Fruit fly (Drosophila melanogaster) whole organism, adult: ENCODE measurements around the gene CG15435.

Source experiments
- CG11617 ChIP-seq: fragments of 200-800 bp; sonication (Bioruptor generic); optimal IDR thresholded peaks from 2 replicates; lab custom pipeline; 2017; ENCODE audit warnings: mild to moderate bottlenecking, missing biosample characterization, missing genetic modification reagents, missing genetic modification characterization
- CG12768 ChIP-seq: fragments of 200-800 bp; sonication (Bioruptor generic); optimal IDR thresholded peaks from 2 replicates; lab custom pipeline; 2017; ENCODE audit warnings: missing biosample characterization, missing genetic modification characterization, mild to moderate bottlenecking, moderate library complexity, missing genetic modification reagents
- CG14711 ChIP-seq: fragments of 200-800 bp; sonication (Bioruptor generic); optimal IDR thresholded peaks from 2 replicates; lab custom pipeline; 2018; ENCODE audit warnings: missing biosample characterization, mild to moderate bottlenecking, missing genetic modification characterization, moderate library complexity
- CG1620 ChIP-seq: fragments of 200-800 bp; sonication (Bioruptor generic); optimal IDR thresholded peaks from 2 replicates; lab custom pipeline; 2016; ENCODE audit warnings: missing biosample characterization, missing genetic modification characterization
- CG33017 ChIP-seq: fragments of 200-800 bp; sonication (Bioruptor generic); optimal IDR thresholded peaks from 2 replicates; lab custom pipeline; 2018; ENCODE audit warnings: missing biosample characterization, mild to moderate bottlenecking, missing genetic modification characterization, moderate library complexity
- CG5204 ChIP-seq: fragments of 200-800 bp; sonication (Bioruptor generic); optimal IDR thresholded peaks from 2 replicates; lab custom pipeline; 2016; ENCODE audit warnings: missing biosample characterization, missing genetic modification characterization
- CG7045 ChIP-seq: fragments of 200-800 bp; sonication (Bioruptor generic); optimal IDR thresholded peaks from 2 replicates; lab custom pipeline; 2017; ENCODE audit warnings: missing biosample characterization, mild to moderate bottlenecking, missing genetic modification characterization
- CG7101 ChIP-seq: fragments of 200-800 bp; sonication (Bioruptor generic); optimal IDR thresholded peaks from 2 replicates; lab custom pipeline; 2018; ENCODE audit warnings: missing biosample characterization, mild to moderate bottlenecking, missing genetic modification characterization, moderate library complexity
- Clk ChIP-seq: fragments of 200-800 bp; sonication (Bioruptor generic); optimal IDR thresholded peaks from 2 replicates; lab custom pipeline; 2017; ENCODE audit warnings: missing biosample characterization, missing genetic modification characterization
- Crg-1 ChIP-seq: fragments of 200-800 bp; sonication (Bioruptor generic); optimal IDR thresholded peaks from 2 replicates; lab custom pipeline; 2016; ENCODE audit warnings: missing biosample characterization, missing genetic modification characterization
- Hr96 ChIP-seq: fragments of 200-800 bp; sonication (Bioruptor generic); optimal IDR thresholded peaks from 2 replicates; lab custom pipeline; 2016; ENCODE audit warnings: missing biosample characterization, missing genetic modification characterization
- Mnt ChIP-seq: fragments of 200-800 bp; sonication (Bioruptor generic); optimal IDR thresholded peaks from 2 replicates; lab custom pipeline; 2016; ENCODE audit warnings: missing biosample characterization, mild to moderate bottlenecking, missing genetic modification characterization
- bab1 ChIP-seq: fragments of 200-800 bp; sonication (Bioruptor generic); optimal IDR thresholded peaks from 3 replicates; lab custom pipeline; 2019; ENCODE audit warnings: missing biosample characterization, mild to moderate bottlenecking, missing genetic modification characterization, moderate library complexity
- cic ChIP-seq: fragments of 200-800 bp; sonication (Bioruptor generic); optimal IDR thresholded peaks from 2 replicates; lab custom pipeline; 2017; ENCODE audit warnings: missing biosample characterization, mild to moderate bottlenecking, missing genetic modification characterization, moderate library complexity
- cnc ChIP-seq, 2 experiments: fragments of >200 bp; optimal IDR thresholded peaks; 2 replicates each; lab custom pipeline; 2017
- kay ChIP-seq: fragments of 200-800 bp; sonication (Bioruptor generic); peaks from one replicate; lab custom pipeline; 2016; ENCODE audit warnings: missing biosample characterization, missing genetic modification characterization, borderline replicate concordance
- ovo ChIP-seq: fragments of 200-800 bp; sonication (Bioruptor generic); optimal IDR thresholded peaks from 2 replicates; lab custom pipeline; 2016; ENCODE audit warnings: missing biosample characterization, missing genetic modification characterization
- pad ChIP-seq: fragments of 200-800 bp; sonication (Bioruptor generic); optimal IDR thresholded peaks from 3 replicates; lab custom pipeline; 2017; ENCODE audit warnings: missing biosample characterization, missing genetic modification characterization, mild to moderate bottlenecking, moderate library complexity, missing genetic modification reagents
- tj ChIP-seq: fragments of 200-800 bp; sonication (Bioruptor generic); optimal IDR thresholded peaks from 3 replicates; lab custom pipeline; 2017; ENCODE audit warnings: missing biosample characterization, mild to moderate bottlenecking, missing genetic modification characterization, moderate library complexity
- toe ChIP-seq: fragments of 200-800 bp; sonication (Bioruptor generic); optimal IDR thresholded peaks from 2 replicates; lab custom pipeline; 2016; ENCODE audit warnings: missing biosample characterization, missing genetic modification characterization

The CG15435 gene

DNA sequence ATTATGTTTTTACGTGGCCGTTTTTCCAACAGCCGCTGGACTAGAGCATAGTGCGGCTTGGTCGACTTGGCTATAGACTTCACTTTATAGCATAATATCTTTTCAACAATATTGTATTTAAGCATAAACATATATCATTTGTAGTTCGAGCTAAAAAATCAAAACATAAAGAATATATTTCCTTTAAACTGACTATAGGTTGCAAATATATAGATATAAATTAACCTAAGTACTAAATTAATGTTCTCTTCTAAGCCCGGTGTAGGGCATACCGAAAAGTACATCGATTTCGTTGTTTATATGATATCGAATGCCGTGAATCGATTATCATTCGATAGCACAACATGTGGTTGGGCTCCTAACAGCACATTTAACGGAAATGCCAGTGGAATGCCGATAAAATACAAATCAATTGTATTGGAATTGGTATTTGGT is 10.9 kb upstream of the CG15435 start, which contains the start of gene MFS18:
TSS of gene MFS18 (minus strand) at position 54 of the 435 bp plus-strand sequence.
- TF ChIP-seq CG7101 (tag; lab: Kevin White, UChicago) (peak; percentile 94), tj (GFP tag; lab: Kevin White, UChicago) (peak; percentile 63), CG33017 (peak; percentile 93), CG14711 (tag; lab: Kevin White, UChicago) (peak; percentile 97), pad (GFP tag; lab: Kevin White, UChicago) (peak; percentile 76), kay (no peak), CG12768 (GFP tag; lab: Kevin White, UChicago) (peak; percentile 95), CG11617 (peak; percentile 90), Mnt (GFP tag; lab: Kevin White, UChicago) (peak; percentile 91), CG1620 (peak; percentile 58), ovo (peak; percentile 77), Hr96 (GFP tag; lab: Kevin White, UChicago) (no peak), cnc (optimal IDR thresholded peaks at IDR 0.05; lab: Kevin White, UChicago) (no peak), CG7045 (GFP tag; lab: Kevin White, UChicago) (peak; percentile 81), CG5204 (no peak), cic (peak; percentile 54), bab1 (GFP tag; lab: Kevin White, UChicago) (peak; percentile 96), toe (GFP tag; lab: Kevin White, UChicago) (no peak), Clk (GFP tag; lab: Kevin White, UChicago) (peak; percentile 58), Crg-1 (GFP tag; lab: Kevin White, UChicago) (peak; percentile 57)

DNA sequence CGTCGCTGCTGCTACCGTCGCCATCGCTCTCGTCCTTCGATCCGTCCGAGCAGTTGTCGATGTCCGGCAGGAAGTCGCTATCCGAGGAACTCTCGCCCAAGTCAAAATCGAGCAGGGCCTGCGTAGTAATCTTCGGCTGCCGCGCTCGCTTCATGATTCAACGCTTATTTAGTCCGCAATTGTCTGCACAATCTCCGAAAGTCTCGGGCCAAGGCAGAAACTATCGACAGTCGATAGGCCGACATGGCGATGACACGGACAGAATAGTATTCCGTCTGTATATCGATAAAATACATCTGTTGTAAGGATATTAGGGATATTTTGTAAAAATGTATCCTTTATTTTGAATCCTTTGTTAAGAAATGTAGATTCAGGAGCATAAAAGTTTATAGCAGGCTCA is 6.7 kb upstream of the CG15435 start, which contains the start of gene CG15439:
TSS of gene CG15439 (minus strand) at position 241 of the 400 bp plus-strand sequence.
- TF ChIP-seq CG12768 (GFP tag; lab: Kevin White, UChicago) (no peak), Mnt (GFP tag; lab: Kevin White, UChicago) (no peak), Hr96 (GFP tag; lab: Kevin White, UChicago) (no peak), CG11617 (no peak)

DNA sequence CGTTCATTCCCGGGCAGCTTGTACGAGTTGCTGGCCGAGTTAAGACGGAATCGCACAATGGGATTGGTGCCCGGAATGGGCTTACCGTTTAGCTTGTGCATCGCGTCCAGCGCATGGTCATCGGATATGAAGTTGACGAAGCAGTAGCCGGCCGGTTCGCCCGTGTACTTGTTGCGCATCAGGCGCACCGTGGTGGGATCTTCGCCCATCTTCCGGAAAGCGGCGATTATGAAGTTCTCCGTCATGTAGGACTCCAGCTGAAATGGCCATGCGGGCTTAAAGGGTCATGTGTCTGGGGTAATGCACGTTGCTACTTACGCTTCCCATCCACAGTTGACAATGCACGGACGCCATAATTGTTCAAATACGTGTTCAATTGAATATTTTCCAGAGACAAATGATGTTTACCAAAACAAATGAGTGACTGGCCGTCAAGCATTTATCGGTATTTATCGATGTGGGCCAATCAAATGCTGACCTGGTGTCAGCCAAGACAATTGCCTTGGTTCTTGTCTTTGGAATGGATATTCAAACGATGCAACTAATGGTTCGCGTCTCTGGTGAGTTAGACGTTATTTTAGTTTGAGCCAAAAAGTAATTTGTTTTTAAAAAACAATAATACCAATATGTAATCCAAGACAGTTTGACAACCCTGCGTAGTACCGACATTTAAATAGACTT is 5.4 kb upstream of the CG15435 start, which contains the start of the genes Secp43 and ND-B8:
TSS of gene Secp43 (minus strand) at position 445 of the 681 bp plus-strand sequence.
TSS of gene ND-B8 (plus strand) at position 618 of the 681 bp plus-strand sequence.
- peak; percentile 13 for TF ChIP-seq Mnt (GFP tag; lab: Kevin White, UChicago)
- peak; percentile 34 for TF ChIP-seq CG7101 (tag; lab: Kevin White, UChicago)
- no peak for TF ChIP-seq CG7045 (GFP tag; lab: Kevin White, UChicago)
- peak; percentile 40 for TF ChIP-seq CG14711 (tag; lab: Kevin White, UChicago)
- peak; percentile 32 for TF ChIP-seq Crg-1 (GFP tag; lab: Kevin White, UChicago)
- TF ChIP-seq bab1 (GFP tag; lab: Kevin White, UChicago), result peak; percentile 54
- no peak for TF ChIP-seq Hr96 (GFP tag; lab: Kevin White, UChicago)

DNA sequence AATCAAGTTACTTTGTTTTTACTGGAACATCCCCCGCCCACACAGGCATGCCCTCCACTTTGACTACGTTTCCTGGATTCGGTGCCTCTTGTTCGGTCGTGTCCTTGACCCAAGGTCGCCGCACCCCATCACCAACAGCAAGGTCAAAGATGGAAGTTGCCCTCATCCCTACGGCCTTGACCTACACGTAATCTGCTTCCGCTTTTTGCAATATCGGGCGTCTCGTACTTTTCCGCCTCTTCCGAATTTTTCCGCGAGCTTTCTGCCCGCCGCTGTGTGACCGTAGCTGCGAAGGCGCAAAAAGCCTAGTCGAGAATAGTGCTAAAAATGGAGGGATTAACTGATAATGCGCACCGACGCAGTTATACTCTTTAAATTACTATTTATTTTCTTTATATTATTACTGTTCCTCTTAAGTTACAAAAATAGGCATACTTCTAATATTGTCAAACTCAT is 3.0 kb upstream of the CG15435 start, which contains the start of gene Gs1l:
TSS of gene Gs1l (minus strand) at position 269 of the 456 bp plus-strand sequence.
- TF ChIP-seq Crg-1 (GFP tag; lab: Kevin White, UChicago) (no peak), bab1 (GFP tag; lab: Kevin White, UChicago) (peak; percentile 19), CG33017 (peak; percentile 30), CG7045 (GFP tag; lab: Kevin White, UChicago) (no peak), CG5204 (no peak), CG14711 (tag; lab: Kevin White, UChicago) (peak; percentile 13), CG7101 (tag; lab: Kevin White, UChicago) (peak; percentile 35), toe (GFP tag; lab: Kevin White, UChicago) (no peak), cnc (optimal IDR thresholded peaks at IDR 0.05; lab: Kevin White, UChicago) (no peak), cic (peak; percentile 47), CG12768 (GFP tag; lab: Kevin White, UChicago) (peak; percentile 29), CG1620 (no peak), Clk (GFP tag; lab: Kevin White, UChicago) (no peak), tj (GFP tag; lab: Kevin White, UChicago) (peak; percentile 3), Hr96 (GFP tag; lab: Kevin White, UChicago) (no peak), kay (no peak), CG11617 (peak; percentile 14), Mnt (GFP tag; lab: Kevin White, UChicago) (peak; percentile 36), ovo (no peak), pad (GFP tag; lab: Kevin White, UChicago) (peak; percentile 17)

DNA sequence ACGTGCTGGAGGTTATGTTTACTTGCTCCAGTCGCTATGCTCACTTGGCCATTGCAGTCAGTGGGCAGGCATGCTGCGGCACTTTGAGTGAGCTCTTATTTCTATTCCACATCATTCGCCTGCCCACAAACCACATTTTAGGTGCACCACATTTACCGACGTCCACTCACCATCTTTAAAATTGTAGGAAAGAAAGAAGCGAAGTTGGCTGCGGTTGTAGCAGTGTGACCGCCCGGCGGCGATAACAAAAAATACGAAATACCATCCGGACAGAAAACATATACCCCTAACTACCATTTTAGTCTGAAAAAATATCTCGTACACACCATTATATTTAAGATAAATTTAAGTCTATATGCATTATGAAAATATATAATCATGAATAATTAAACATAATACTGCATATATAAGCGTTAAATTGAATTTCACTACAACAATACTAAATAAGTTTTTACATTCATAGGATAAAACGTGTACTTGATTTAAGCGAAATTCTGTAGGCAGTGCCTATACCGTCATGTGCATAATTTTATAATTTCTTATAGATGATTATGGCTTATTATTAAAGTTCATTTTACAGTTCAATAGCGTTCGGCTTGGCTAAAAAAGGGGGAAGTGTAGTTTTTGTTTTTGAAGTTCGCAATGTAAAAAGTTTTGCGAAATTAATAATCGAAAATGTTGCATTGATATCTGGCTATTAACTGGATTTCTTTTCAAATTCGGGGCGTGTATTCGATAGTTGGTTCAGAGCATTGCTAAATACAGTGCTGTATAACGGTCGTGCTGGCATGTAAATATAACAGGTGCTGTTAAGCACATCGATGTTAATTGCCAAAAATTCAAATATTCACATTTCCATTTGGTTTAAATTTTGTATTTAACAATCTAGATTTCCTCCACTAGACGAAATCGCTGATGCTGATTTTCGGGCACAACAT is 1.1 kb upstream of the CG15435 start, which contains the start of gene RpL27A:
TSS of gene RpL27A (minus strand) at position 246 of the 938 bp plus-strand sequence.
- TF ChIP-seq kay (no peak), Clk (GFP tag; lab: Kevin White, UChicago) (peak; percentile 30), CG33017 (peak; percentile 61), CG7045 (GFP tag; lab: Kevin White, UChicago) (peak; percentile 74), CG11617 (peak; percentile 88), CG12768 (GFP tag; lab: Kevin White, UChicago) (peak; percentile 60), cic (peak; percentile 65), tj (GFP tag; lab: Kevin White, UChicago) (peak; percentile 54), cnc (optimal IDR thresholded peaks at IDR 0.05; lab: Kevin White, UChicago) (no peak), bab1 (GFP tag; lab: Kevin White, UChicago) (peak; percentile 81), CG1620 (peak; percentile 68), CG7101 (tag; lab: Kevin White, UChicago) (peak; percentile 85), Crg-1 (GFP tag; lab: Kevin White, UChicago) (peak; percentile 70), Hr96 (GFP tag; lab: Kevin White, UChicago) (peak; percentile 77), ovo (peak; percentile 72), CG5204 (no peak), toe (GFP tag; lab: Kevin White, UChicago) (peak; percentile 68), pad (GFP tag; lab: Kevin White, UChicago) (peak; percentile 51), Mnt (GFP tag; lab: Kevin White, UChicago) (peak; percentile 93), CG14711 (tag; lab: Kevin White, UChicago) (peak; percentile 53)
